Fruit fly (Drosophila melanogaster): ENCODE measurements around the gene IntS11.

DNA sequence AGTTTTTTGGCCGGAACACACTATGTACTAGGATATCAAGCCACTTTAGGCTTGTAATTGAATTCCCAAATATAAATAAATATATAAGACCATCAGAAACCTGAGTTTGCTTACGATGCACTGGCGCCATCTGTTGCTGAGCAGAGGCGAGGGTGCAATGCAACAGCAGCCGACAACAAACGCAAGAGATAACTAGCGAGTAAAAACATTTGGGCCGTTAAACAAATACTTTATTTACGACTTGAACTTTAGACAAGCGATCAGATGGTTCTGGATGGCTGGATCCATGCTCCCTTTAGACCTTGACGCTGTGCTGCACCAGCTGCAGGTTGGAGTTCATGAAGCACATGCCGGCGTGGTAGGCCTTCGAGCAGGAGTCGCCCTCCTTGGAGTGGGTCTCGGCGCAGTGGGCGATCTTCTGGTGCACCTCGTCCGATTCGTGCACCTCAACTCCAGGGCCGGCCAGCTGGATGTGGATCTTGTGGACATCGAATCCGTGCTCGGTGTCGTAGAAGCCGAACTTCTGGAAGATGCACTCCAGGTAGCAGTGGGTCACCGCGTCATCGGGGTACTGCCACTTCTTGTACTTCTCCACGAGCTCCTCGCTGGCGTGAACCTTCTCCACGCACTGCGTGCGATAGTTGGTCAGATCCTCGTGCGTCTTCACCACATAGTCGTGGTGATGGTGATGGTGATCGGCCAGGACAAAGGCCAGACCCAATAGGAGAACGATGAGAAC is 28.9 kb upstream of the IntS11 start:
- TF ChIP-seq NC2β (GFP tag; optimal IDR thresholded peaks at IDR 0.05), result no peak
- no peak for TF ChIP-seq CG1529 (GFP tag; optimal IDR thresholded peaks at IDR 0.05)
- no peak for TF ChIP-seq Mad (GFP tag; optimal IDR thresholded peaks at IDR 0.05)
- TF ChIP-seq CG14710 (tag; optimal IDR thresholded peaks at IDR 0.05), result no peak
- no peak for TF ChIP-seq pan (optimal IDR thresholded peaks at IDR 0.05)
- TF ChIP-seq pan (GFP tag; optimal IDR thresholded peaks at IDR 0.05 in 1 of 2, IDR thresholded peaks at IDR 0.05 in 1 of 2), result no peak
- no peak for TF ChIP-seq CG2678 (tag; optimal IDR thresholded peaks at IDR 0.05)
- no peak for TF ChIP-seq sima (GFP tag; optimal IDR thresholded peaks at IDR 0.05)
- TF ChIP-seq CG8089 (GFP tag; optimal IDR thresholded peaks at IDR 0.05), result no peak
- TF ChIP-seq disco-r (GFP tag; optimal IDR thresholded peaks at IDR 0.05), result no peak
- TF ChIP-seq CG2202 (tag; optimal IDR thresholded peaks at IDR 0.05), result no peak

Measured in whole organism, embryonic.